Worm (Caenorhabditis elegans): ENCODE data around the gene sru-9.

- TF ChIP-seq lin-32 (GFP tag; optimal IDR thresholded peaks at IDR 0.05) (no peak), snpc-4 (tag; optimal IDR thresholded peaks at IDR 0.05) (no peak), unc-62 (GFP tag; optimal IDR thresholded peaks at IDR 0.05) (no peak)
These were observed 4.1 kb upstream of the sru-9 start, which contains the start of gene sru-11 for ce11 chrIV:13584646-13585045.
